Worm (Caenorhabditis elegans) whole organism, L2 larva: Measurements from ENCODE around the gene Y50D4B.2.

Experiments used
- ceh-82 ChIP-seq: fragments of 150-350 bp; optimal IDR thresholded peaks from 2 replicates; lab custom pipeline; 2014; ENCODE audit warnings: missing biosample characterization, missing genetic modification characterization
- crh-2 ChIP-seq: sonication (generic microtip); optimal IDR thresholded peaks from 2 replicates; lab custom pipeline; 2017; ENCODE audit warnings: missing biosample characterization, missing genetic modification characterization
- nhr-77 ChIP-seq: fragments of 150-350 bp; optimal IDR thresholded peaks from 2 replicates; lab custom pipeline; 2014; ENCODE audit warnings: missing biosample characterization, missing genetic modification characterization

- TF ChIP-seq ceh-82 (tag; lab: Kevin White, UChicago): no peak
- no peak for TF ChIP-seq crh-2 (tag; lab: Kevin White, UChicago)
- TF ChIP-seq nhr-77 (tag; lab: Kevin White, UChicago): no peak
Observed at ce11 chrV:1053385-1053784, 47.0 kb upstream of the Y50D4B.2 start.
